Fruit fly (Drosophila melanogaster) whole organism, embryonic: ENCODE data around the gene CG5509.

Experiments used
- ATbp ChIP-seq: fragments of 200-800 bp; sonication (Bioruptor generic); optimal IDR thresholded peaks from 2 replicates; lab custom pipeline; 2017; ENCODE audit warnings: missing biosample characterization, mild to moderate bottlenecking, missing genetic modification characterization, missing genetic modification reagents
- Aef1 ChIP-seq: fragments of 200-800 bp; sonication (Bioruptor generic); IDR thresholded peaks from 3 replicates; pipeline ENCODE4 v1.3.6; 2022; ENCODE audit warnings: missing biosample characterization, missing genetic modification characterization
- Antp ChIP-seq: fragments of 200-800 bp; sonication (Bioruptor generic); optimal IDR thresholded peaks from 3 replicates; lab custom pipeline; 2016; ENCODE audit warnings: missing biosample characterization, missing genetic modification characterization
- Asciz ChIP-seq: fragments of 200-800 bp; sonication (Bioruptor generic); optimal IDR thresholded peaks from 2 replicates; lab custom pipeline; 2017; ENCODE audit warnings: missing biosample characterization, mild to moderate bottlenecking, missing genetic modification characterization, missing genetic modification reagents
- CG11560 ChIP-seq: fragments of 200-800 bp; sonication (Bioruptor generic); IDR thresholded peaks from 3 replicates; pipeline ENCODE4 v1.3.6; 2022; ENCODE audit warnings: missing biosample characterization, missing genetic modification characterization
- CG14014 ChIP-seq: fragments of 200-800 bp; sonication (Bioruptor generic); IDR thresholded peaks from 2 replicates; pipeline ENCODE4 v1.3.6; 2022; ENCODE audit warnings: missing biosample characterization, missing genetic modification characterization
- CG17385 ChIP-seq: fragments of 200-800 bp; sonication (Bioruptor generic); optimal IDR thresholded peaks from 3 replicates; lab custom pipeline; 2018; ENCODE audit warnings: missing biosample characterization, mild to moderate bottlenecking, missing genetic modification characterization
- CG17802 ChIP-seq: fragments of 200-800 bp; sonication (Bioruptor generic); optimal IDR thresholded peaks from 2 replicates; lab custom pipeline; 2018; ENCODE audit warnings: missing biosample characterization, mild to moderate bottlenecking, missing genetic modification characterization, moderate library complexity
- CG2199 ChIP-seq: fragments of 200-800 bp; sonication (Bioruptor generic); IDR thresholded peaks from 3 replicates; pipeline ENCODE4 v1.3.6; 2022; ENCODE audit warnings: missing biosample characterization, missing genetic modification characterization
- CG2875 ChIP-seq: fragments of 200-800 bp; sonication (Bioruptor generic); optimal IDR thresholded peaks from 2 replicates; lab custom pipeline; 2017; ENCODE audit warnings: missing biosample characterization, mild to moderate bottlenecking, missing genetic modification characterization, missing genetic modification reagents
- CG3281 ChIP-seq: fragments of 200-800 bp; sonication (Bioruptor generic); optimal IDR thresholded peaks from 3 replicates; lab custom pipeline; 2017; ENCODE audit warnings: missing biosample characterization, mild to moderate bottlenecking, missing genetic modification characterization
- CG34376 ChIP-seq: fragments of 200-800 bp; sonication (Bioruptor generic); optimal IDR thresholded peaks from 2 replicates; lab custom pipeline; 2018; ENCODE audit warnings: missing biosample characterization, mild to moderate bottlenecking, missing genetic modification characterization
- CG6272 ChIP-seq: fragments of 200-800 bp; sonication (Bioruptor generic); IDR thresholded peaks from 2 replicates; pipeline ENCODE4 v1.3.6; 2022; ENCODE audit warnings: missing biosample characterization, missing genetic modification characterization
- CG6654 ChIP-seq: fragments of 200-800 bp; sonication (Bioruptor generic); optimal IDR thresholded peaks from 2 replicates; lab custom pipeline; 2017; ENCODE audit warnings: missing biosample characterization, mild to moderate bottlenecking, missing genetic modification characterization
- CG6791 ChIP-seq: fragments of 200-800 bp; sonication (Bioruptor generic); IDR thresholded peaks from 3 replicates; pipeline ENCODE4 v1.3.6; 2022; ENCODE audit warnings: missing biosample characterization, missing genetic modification characterization; ENCODE audit not compliant: partially characterized antibody
- CG7271 ChIP-seq: fragments of 200-800 bp; sonication (Bioruptor generic); optimal IDR thresholded peaks from 2 replicates; lab custom pipeline; 2018; ENCODE audit warnings: missing biosample characterization, mild to moderate bottlenecking, missing genetic modification characterization, moderate library complexity
- CG7987 ChIP-seq: fragments of 200-800 bp; sonication (Bioruptor generic); optimal IDR thresholded peaks from 2 replicates; lab custom pipeline; 2018; ENCODE audit warnings: missing biosample characterization, mild to moderate bottlenecking, missing genetic modification characterization, moderate library complexity
- CG8290 ChIP-seq, 3 experiments: fragments of 200-800 bp; sonication (Bioruptor generic); optimal IDR thresholded peaks; 2 replicates each; lab custom pipeline; 2016 to 2019; ENCODE audit warnings: missing biosample characterization in 3 of 3, missing genetic modification characterization in 3 of 3, mild to moderate bottlenecking in 2 of 3, moderate library complexity in 1 of 3
- CG9437 ChIP-seq: fragments of 200-800 bp; sonication (Bioruptor generic); optimal IDR thresholded peaks from 2 replicates; lab custom pipeline; 2018; ENCODE audit warnings: missing biosample characterization, mild to moderate bottlenecking, missing genetic modification characterization
- CG9727 ChIP-seq: fragments of 200-800 bp; sonication (Bioruptor generic); optimal IDR thresholded peaks from 3 replicates; lab custom pipeline; 2017; ENCODE audit warnings: missing biosample characterization, mild to moderate bottlenecking, missing genetic modification characterization
- Dp ChIP-seq: fragments of 200-800 bp; sonication (Bioruptor generic); optimal IDR thresholded peaks from 2 replicates; lab custom pipeline; 2018; ENCODE audit warnings: missing biosample characterization, mild to moderate bottlenecking, missing genetic modification characterization, moderate library complexity
- Dref ChIP-seq: fragments of 200-800 bp; sonication (Bioruptor generic); IDR thresholded peaks from 2 replicates; pipeline ENCODE4 v1.3.6; 2022; ENCODE audit warnings: missing biosample characterization, missing genetic modification characterization
- Drgx ChIP-seq: fragments of 200-800 bp; sonication (Bioruptor generic); IDR thresholded peaks from 2 replicates; pipeline ENCODE4 v1.3.6; 2022; ENCODE audit warnings: missing biosample characterization, missing genetic modification characterization
- Ets97D ChIP-seq: fragments of 200-800 bp; sonication (Bioruptor generic); optimal IDR thresholded peaks from 3 replicates; lab custom pipeline; 2016; ENCODE audit warnings: missing biosample characterization, missing genetic modification characterization
- HLH4C ChIP-seq: fragments of 200-800 bp; sonication (Bioruptor generic); IDR thresholded peaks from 3 replicates; pipeline ENCODE4 v1.3.6; 2022; ENCODE audit warnings: missing biosample characterization, missing genetic modification characterization; ENCODE audit not compliant: partially characterized antibody
- Hr51 ChIP-seq, 2 experiments: fragments of 200-800 bp; sonication (Bioruptor generic); optimal IDR thresholded peaks; 2 replicates in 1 of 2; 3 replicates in 1 of 2; lab custom pipeline; 2016 to 2018; ENCODE audit warnings: missing biosample characterization in 2 of 2, missing genetic modification characterization in 2 of 2, mild to moderate bottlenecking in 1 of 2, moderate library complexity in 1 of 2
- Oaz ChIP-seq: fragments of 200-800 bp; sonication (Bioruptor generic); IDR thresholded peaks from 2 replicates; pipeline ENCODE4 v1.3.6; 2022; ENCODE audit warnings: missing biosample characterization, missing genetic modification characterization
- Ravus ChIP-seq: fragments of 200-800 bp; sonication (Bioruptor generic); IDR thresholded peaks from 2 replicates; pipeline ENCODE4 v1.3.6; 2022; ENCODE audit warnings: missing biosample characterization, missing genetic modification characterization
- Scr ChIP-seq: fragments of 200-800 bp; sonication (Bioruptor generic); IDR thresholded peaks from 2 replicates; pipeline ENCODE4 v1.3.6; 2022; ENCODE audit warnings: missing biosample characterization, missing genetic modification characterization; ENCODE audit not compliant: partially characterized antibody
- Stat92E ChIP-seq, 3 experiments: fragments of >200 bp in 2 of 3; fragments of 200-800 bp in 1 of 3; sonication (Bioruptor generic) in 1 of 3; optimal IDR thresholded peaks; 2 replicates each; lab custom pipeline; 2017 to 2019; ENCODE audit warnings: missing biosample characterization in 3 of 3, missing genetic modification characterization in 3 of 3, mild to moderate bottlenecking in 1 of 3, moderate library complexity in 1 of 3
- Xbp1 ChIP-seq: fragments of 200-800 bp; sonication (Bioruptor generic); optimal IDR thresholded peaks from 3 replicates; lab custom pipeline; 2016; ENCODE audit warnings: missing biosample characterization, mild to moderate bottlenecking, missing genetic modification characterization
- Xrp1 ChIP-seq: fragments of 200-800 bp; sonication (Bioruptor generic); IDR thresholded peaks from 2 replicates; pipeline ENCODE4 v1.3.6; 2022; ENCODE audit warnings: missing biosample characterization, missing genetic modification characterization
- YL-1 ChIP-seq: fragments of 200-800 bp; sonication (Bioruptor generic); optimal IDR thresholded peaks from 3 replicates; lab custom pipeline; 2017; ENCODE audit warnings: missing biosample characterization, mild to moderate bottlenecking, missing genetic modification characterization
- cg ChIP-seq: fragments of 200-800 bp; sonication (Bioruptor generic); optimal IDR thresholded peaks from 3 replicates; lab custom pipeline; 2019; ENCODE audit warnings: missing biosample characterization, mild to moderate bottlenecking, missing genetic modification characterization, moderate library complexity
- dan ChIP-seq: fragments of 200-800 bp; sonication (Bioruptor generic); IDR thresholded peaks from 2 replicates; pipeline ENCODE4 v1.3.6; 2022; ENCODE audit warnings: missing biosample characterization, missing genetic modification characterization
- dati ChIP-seq: fragments of 200-800 bp; sonication (Bioruptor generic); IDR thresholded peaks from 2 replicates; pipeline ENCODE4 v1.3.6; 2022; ENCODE audit warnings: missing biosample characterization, missing genetic modification characterization
- dpn ChIP-seq, 2 experiments: fragments of 200-800 bp; sonication (Bioruptor generic); optimal IDR thresholded peaks; 3 replicates each; lab custom pipeline; 2016; ENCODE audit warnings: missing biosample characterization in 2 of 2, missing genetic modification characterization in 2 of 2
- en ChIP-seq: fragments of 200-800 bp; sonication (Bioruptor generic); optimal IDR thresholded peaks from 2 replicates; lab custom pipeline; 2016; ENCODE audit warnings: missing biosample characterization, missing genetic modification characterization
- ewg ChIP-seq: fragments of 200-800 bp; sonication (Bioruptor generic); optimal IDR thresholded peaks from 3 replicates; lab custom pipeline; 2017; ENCODE audit warnings: mild to moderate bottlenecking, missing biosample characterization, missing genetic modification reagents, missing genetic modification characterization
- gcm ChIP-seq: fragments of 200-800 bp; sonication (Bioruptor generic); optimal IDR thresholded peaks from 2 replicates; lab custom pipeline; 2019; ENCODE audit warnings: missing biosample characterization, mild to moderate bottlenecking, missing genetic modification characterization, moderate library complexity
- her ChIP-seq: fragments of 200-800 bp; sonication (Bioruptor generic); optimal IDR thresholded peaks from 2 replicates; lab custom pipeline; 2016; ENCODE audit warnings: missing biosample characterization, missing genetic modification characterization
- kah ChIP-seq: fragments of 200-800 bp; sonication (Bioruptor generic); optimal IDR thresholded peaks from 2 replicates; lab custom pipeline; 2018; ENCODE audit warnings: missing biosample characterization, mild to moderate bottlenecking, missing genetic modification characterization
- lola ChIP-seq, 3 experiments: fragments of >200 bp in 2 of 3; fragments of 200-800 bp in 1 of 3; sonication (Bioruptor generic) in 1 of 3; optimal IDR thresholded peaks; 2 replicates each; lab custom pipeline; 2017 to 2019; ENCODE audit warnings: missing biosample characterization in 3 of 3, missing genetic modification characterization in 3 of 3, mild to moderate bottlenecking in 1 of 3, moderate library complexity in 1 of 3
- prd ChIP-seq, 3 experiments: fragments of >200 bp in 2 of 3; fragments of 200-800 bp in 1 of 3; sonication (Bioruptor generic) in 1 of 3; optimal IDR thresholded peaks in 2 of 3; IDR thresholded peaks in 1 of 3; 2 replicates in 2 of 3; 3 replicates in 1 of 3; pipeline versions ENCODE4 v1.3.6 to Lab custom; 2017 to 2022; ENCODE audit warnings: missing biosample characterization in 1 of 3, missing genetic modification characterization in 1 of 3
- rib ChIP-seq: fragments of 200-800 bp; sonication (Bioruptor generic); IDR thresholded peaks from 2 replicates; pipeline ENCODE4 v1.3.6; 2022; ENCODE audit warnings: missing biosample characterization, missing genetic modification characterization
- scrt ChIP-seq: fragments of 200-800 bp; sonication (Bioruptor generic); optimal IDR thresholded peaks from 2 replicates; lab custom pipeline; 2018; ENCODE audit warnings: missing biosample characterization, mild to moderate bottlenecking, missing genetic modification characterization, moderate library complexity
- sens-2 ChIP-seq: fragments of 200-800 bp; sonication (Bioruptor generic); IDR thresholded peaks from 2 replicates; pipeline ENCODE4 v1.3.6; 2022; ENCODE audit warnings: missing biosample characterization, missing genetic modification characterization
- stc ChIP-seq: fragments of 200-800 bp; sonication (Bioruptor generic); IDR thresholded peaks from 2 replicates; pipeline ENCODE4 v1.3.6; 2022; ENCODE audit warnings: missing biosample characterization, missing genetic modification characterization

Gene CG5509

dm6 chr3R:12459879-12460522 lies 7.7 kb downstream of the CG5509 start, which contains the start of the genes CG5961 and Polr3C (continued):
- TF ChIP-seq YL-1 (GFP tag; lab: Kevin White, UChicago) = peak; percentile 65
- no peak for TF ChIP-seq ewg (GFP tag; lab: Kevin White, UChicago)
- TF ChIP-seq CG17385 (GFP tag; lab: Kevin White, UChicago) = no peak
- no peak for TF ChIP-seq Ravus (GFP tag; lab: Robert Waterston, UW)
- no peak for TF ChIP-seq CG2199
- no peak for TF ChIP-seq CG3281 (GFP tag; lab: Kevin White, UChicago)
- TF ChIP-seq CG7271 (tag; lab: Kevin White, UChicago) = no peak
- TF ChIP-seq CG8290 (GFP tag; optimal IDR thresholded peaks at IDR 0.05; lab: Kevin White, UChicago) = no peak
- TF ChIP-seq CG8290 (tag; optimal IDR thresholded peaks at IDR 0.05; lab: Kevin White, UChicago) = no peak
- no peak for TF ChIP-seq Xbp1
- no peak for TF ChIP-seq Oaz (GFP tag; lab: Robert Waterston, UW)
- TF ChIP-seq CG2875 (GFP tag; lab: Kevin White, UChicago) = no peak
- TF ChIP-seq CG6272 = no peak
- no peak for TF ChIP-seq Aef1
- TF ChIP-seq ATbp (GFP tag; lab: Kevin White, UChicago) = no peak
- no peak for TF ChIP-seq dan (GFP tag; lab: Robert Waterston, UW)
- no peak for TF ChIP-seq dpn (GFP tag; optimal IDR thresholded peaks at IDR 0.05; lab: Kevin White, UChicago)
- no peak for TF ChIP-seq dati (GFP tag; lab: Robert Waterston, UW)
- TF ChIP-seq Antp (GFP tag; lab: Kevin White, UChicago) = no peak
- no peak for TF ChIP-seq Hr51 (GFP tag; optimal IDR thresholded peaks at IDR 0.05; lab: Kevin White, UChicago)
- no peak for TF ChIP-seq gcm
- TF ChIP-seq CG14014 (GFP tag; lab: Robert Waterston, UW) = no peak
- no peak for TF ChIP-seq rib (GFP tag; lab: Robert Waterston, UW)
- TF ChIP-seq en (GFP tag; lab: Kevin White, UChicago) = no peak
- no peak for TF ChIP-seq CG17802 (tag; lab: Kevin White, UChicago)
- no peak for TF ChIP-seq CG6654 (GFP tag; lab: Kevin White, UChicago)
- peak; percentile 56 for TF ChIP-seq Dref (GFP tag; lab: Robert Waterston, UW)
- TF ChIP-seq CG6791 (GFP tag; lab: Robert Waterston, UW) = 0 out of 3 replicates have a peak, but pooled peaks have one; percentile 19
- peak; percentile 29 for TF ChIP-seq cg (GFP tag; lab: Kevin White, UChicago)
- TF ChIP-seq Drgx = no peak
- TF ChIP-seq prd (optimal IDR thresholded peaks at IDR 0.05; lab: Kevin White, UChicago) = no peak
- no peak for TF ChIP-seq prd (GFP tag; IDR thresholded peaks at IDR 0.05; lab: Robert Waterston, UW)
- TF ChIP-seq CG9437 (GFP tag; lab: Kevin White, UChicago) = no peak
- TF ChIP-seq CG11560 (tag; lab: Robert Waterston, UW) = peak; percentile 95
- TF ChIP-seq Ets97D (GFP tag; lab: Kevin White, UChicago) = no peak
- peak; percentile 71 for TF ChIP-seq Dp
- no peak for TF ChIP-seq CG7987 (GFP tag; lab: Kevin White, UChicago)
- peak; percentile 67 for TF ChIP-seq kah (GFP tag; lab: Kevin White, UChicago)
- TF ChIP-seq Stat92E (GFP tag; optimal IDR thresholded peaks at IDR 0.05; lab: Kevin White, UChicago) = peak in 1 of 3 experiments; percentile 20
- TF ChIP-seq HLH4C (GFP tag; lab: Robert Waterston, UW) = peak; percentile 33; the same call in 2 of the 3 replicates
- no peak for TF ChIP-seq stc (GFP tag; lab: Robert Waterston, UW)
- no peak for TF ChIP-seq lola (GFP tag; optimal IDR thresholded peaks at IDR 0.05; lab: Kevin White, UChicago)
- no peak for TF ChIP-seq Asciz (GFP tag; lab: Kevin White, UChicago)
- TF ChIP-seq CG9727 (GFP tag; lab: Kevin White, UChicago) = no peak
- no peak for TF ChIP-seq sens-2 (GFP tag; lab: Robert Waterston, UW)
- peak; percentile 17 for TF ChIP-seq Scr
- TF ChIP-seq scrt (GFP tag; lab: Kevin White, UChicago) = no peak
- no peak for TF ChIP-seq Xrp1 (GFP tag; lab: Robert Waterston, UW)
- no peak for TF ChIP-seq her (GFP tag; lab: Kevin White, UChicago)
- peak; percentile 24 for TF ChIP-seq CG34376
